Worm (Caenorhabditis elegans) whole organism, L3 larva: ENCODE results near the gene H10E21.4.

Experiments
- R02D3.7 ChIP-seq: fragments of 150-350 bp; optimal IDR thresholded peaks from 2 replicates; lab custom pipeline; 2014; ENCODE audit warnings: missing biosample characterization, missing genetic modification characterization
- ZK546.5 ChIP-seq: sonication (generic microtip); optimal IDR thresholded peaks from 2 replicates; lab custom pipeline; 2017; ENCODE audit warnings: missing biosample characterization, missing genetic modification characterization
- aly-2 ChIP-seq: fragments of 150-350 bp; optimal IDR thresholded peaks from 2 replicates; lab custom pipeline; 2014; ENCODE audit warnings: missing biosample characterization, missing genetic modification characterization
- ceh-28 ChIP-seq: fragments of 150-350 bp; optimal IDR thresholded peaks from 2 replicates; lab custom pipeline; 2014; ENCODE audit warnings: missing biosample characterization, missing genetic modification reagents, missing genetic modification characterization
- ceh-82 ChIP-seq: fragments of 150-350 bp; optimal IDR thresholded peaks from 2 replicates; lab custom pipeline; 2014; ENCODE audit warnings: missing biosample characterization, missing genetic modification characterization
- daf-12 ChIP-seq: fragments of 150-350 bp; optimal IDR thresholded peaks from 2 replicates; lab custom pipeline; 2014; ENCODE audit warnings: missing biosample characterization, missing genetic modification reagents, missing genetic modification characterization
- egl-5 ChIP-seq: fragments of 150-350 bp; optimal IDR thresholded peaks from 2 replicates; lab custom pipeline; 2017; ENCODE audit warnings: missing biosample characterization, missing genetic modification reagents, missing genetic modification characterization, inconsistent platforms
- elt-1 ChIP-seq: fragments of 150-350 bp; optimal IDR thresholded peaks from 2 replicates; lab custom pipeline; 2014; ENCODE audit warnings: missing biosample characterization, missing genetic modification characterization
- elt-2 ChIP-seq: sonication (generic microtip); optimal IDR thresholded peaks from 2 replicates; lab custom pipeline; 2016; ENCODE audit warnings: missing genetic modification reagents, mild to moderate bottlenecking, missing genetic modification characterization, missing compliant biosample characterization
- elt-3 ChIP-seq, 3 experiments: fragments of 150-350 bp in 1 of 3; sonication (generic microtip) in 2 of 3; optimal IDR thresholded peaks; 2 replicates in 2 of 3; 4 replicates in 1 of 3; lab custom pipeline; 2014 to 2017; ENCODE audit warnings: missing biosample characterization in 3 of 3, missing genetic modification characterization in 3 of 3
- eor-1 ChIP-seq, 2 experiments: fragments of 150-350 bp; optimal IDR thresholded peaks; 2 replicates each; lab custom pipeline; 2014 to 2018; ENCODE audit warnings: missing biosample characterization in 2 of 2, missing genetic modification characterization in 2 of 2
- fkh-10 ChIP-seq: sonication (generic microtip); optimal IDR thresholded peaks from 2 replicates; lab custom pipeline; 2017; ENCODE audit warnings: missing biosample characterization, missing genetic modification reagents, missing genetic modification characterization
- fkh-2 ChIP-seq: fragments of 150-350 bp; optimal IDR thresholded peaks from 2 replicates; lab custom pipeline; 2014; ENCODE audit warnings: missing biosample characterization, missing genetic modification reagents, missing genetic modification characterization
- fos-1 ChIP-seq: fragments of 150-350 bp; optimal IDR thresholded peaks from 2 replicates; lab custom pipeline; 2014; ENCODE audit warnings: missing biosample characterization, missing genetic modification characterization
- lin-15B ChIP-seq: fragments of 150-350 bp; optimal IDR thresholded peaks from 2 replicates; lab custom pipeline; 2014; ENCODE audit warnings: missing biosample characterization, missing genetic modification characterization
- lin-39 ChIP-seq: fragments of 150-350 bp; optimal IDR thresholded peaks from 2 replicates; lab custom pipeline; 2018; ENCODE audit warnings: missing biosample characterization, missing genetic modification reagents, missing genetic modification characterization
- mml-1 ChIP-seq: fragments of 150-350 bp; sonication (generic microtip); optimal IDR thresholded peaks from 3 replicates; lab custom pipeline; 2014; ENCODE audit warnings: missing biosample characterization, missing genetic modification characterization
- nfya-1 ChIP-seq: sonication (generic microtip); optimal IDR thresholded peaks from 2 replicates; lab custom pipeline; 2017; ENCODE audit warnings: missing genetic modification characterization, mild to moderate bottlenecking, missing compliant biosample characterization, antibody characterized with exemption, moderate library complexity; ENCODE audit not compliant: insufficient read depth
- nhr-11 ChIP-seq: fragments of 150-350 bp; optimal IDR thresholded peaks from 2 replicates; lab custom pipeline; 2014; ENCODE audit warnings: missing biosample characterization, missing genetic modification characterization
- nhr-12 ChIP-seq: fragments of 150-350 bp; optimal IDR thresholded peaks from 2 replicates; lab custom pipeline; 2014; ENCODE audit warnings: missing biosample characterization, missing genetic modification characterization
- nhr-23 ChIP-seq: fragments of 150-350 bp; optimal IDR thresholded peaks from 2 replicates; lab custom pipeline; 2014; ENCODE audit warnings: missing biosample characterization, missing genetic modification reagents, missing genetic modification characterization
- nhr-25 ChIP-seq: sonication (generic microtip); optimal IDR thresholded peaks from 2 replicates; lab custom pipeline; 2017; ENCODE audit warnings: missing biosample characterization, missing genetic modification characterization
- nhr-28 ChIP-seq: fragments of 150-350 bp; optimal IDR thresholded peaks from 2 replicates; lab custom pipeline; 2014; ENCODE audit warnings: missing biosample characterization, missing genetic modification characterization
- nhr-43 ChIP-seq: sonication (generic microtip); optimal IDR thresholded peaks from 2 replicates; lab custom pipeline; 2016; ENCODE audit warnings: mild to moderate bottlenecking, missing genetic modification characterization, missing compliant biosample characterization; ENCODE audit not compliant: poor library complexity, severe bottlenecking
- nhr-67 ChIP-seq: fragments of 150-350 bp; optimal IDR thresholded peaks from 2 replicates; lab custom pipeline; 2014; ENCODE audit warnings: missing biosample characterization, missing genetic modification characterization
- nhr-76 ChIP-seq: fragments of 150-350 bp; sonication (generic microtip); optimal IDR thresholded peaks from 5 replicates; lab custom pipeline; 2014; ENCODE audit warnings: missing biosample characterization, missing genetic modification characterization
- nhr-77 ChIP-seq: fragments of 150-350 bp; optimal IDR thresholded peaks from 2 replicates; lab custom pipeline; 2014; ENCODE audit warnings: missing biosample characterization, missing genetic modification characterization
- pha-4 ChIP-seq: fragments of 150-350 bp; optimal IDR thresholded peaks from 2 replicates; lab custom pipeline; 2014; ENCODE audit warnings: missing biosample characterization, missing genetic modification reagents, missing genetic modification characterization
- pqm-1 ChIP-seq: fragments of 150-350 bp; optimal IDR thresholded peaks from 2 replicates; lab custom pipeline; 2017; ENCODE audit warnings: missing biosample characterization, missing genetic modification characterization, inconsistent platforms
- zag-1 ChIP-seq: fragments of 150-350 bp; optimal IDR thresholded peaks from 2 replicates; lab custom pipeline; 2014; ENCODE audit warnings: missing biosample characterization, missing genetic modification characterization

The H10E21.4 gene

ce11 chrIII:49064-49463, 29.6 kb upstream of the H10E21.4 start:
- no peak for TF ChIP-seq daf-12 (tag; lab: Kevin White, UChicago)
- TF ChIP-seq egl-5 (tag; lab: Kevin White, UChicago) = no peak
- no peak for TF ChIP-seq eor-1 (tag; optimal IDR thresholded peaks at IDR 0.05; lab: Kevin White, UChicago)
- TF ChIP-seq ceh-28 (tag; lab: Kevin White, UChicago) = no peak

ce11 chrIII:48329-48728, 28.9 kb upstream of the H10E21.4 start:
- TF ChIP-seq nhr-67 = no peak
- TF ChIP-seq nhr-43 = no peak

- no peak for TF ChIP-seq nhr-25
These were observed 23.2 kb upstream of the H10E21.4 start for ce11 chrIII:42725-43124.

- TF ChIP-seq zag-1 (tag; lab: Kevin White, UChicago) (no peak), daf-12 (tag; lab: Kevin White, UChicago) (no peak), nfya-1 (tag; lab: Kevin White, UChicago) (no peak), R02D3.7 (tag; lab: Kevin White, UChicago) (no peak), nhr-12 (no peak), pha-4 (tag; lab: Kevin White, UChicago) (no peak), ceh-82 (tag; lab: Kevin White, UChicago) (no peak), pqm-1 (tag; lab: Kevin White, UChicago) (no peak), elt-1 (tag; lab: Kevin White, UChicago) (no peak), fos-1 (no peak), elt-3 (tag; optimal IDR thresholded peaks at IDR 0.05; lab: Kevin White, UChicago) (no peak), lin-15B (tag; lab: Kevin White, UChicago) (no peak), nhr-77 (tag; lab: Kevin White, UChicago) (no peak), fkh-10 (no peak), elt-2 (tag; lab: Kevin White, UChicago) (no peak), lin-39 (tag; lab: Kevin White, UChicago) (no peak), aly-2 (no peak), nhr-11 (tag; lab: Kevin White, UChicago) (no peak)
These were observed 22.0 kb upstream of the H10E21.4 start for ce11 chrIII:41484-41883.

- TF ChIP-seq fkh-2 (tag; lab: Kevin White, UChicago) (no peak), nhr-23 (tag; lab: Kevin White, UChicago) (peak; percentile 31)
These were observed 21.2 kb upstream of the H10E21.4 start, which contains the start of gene col-88 for ce11 chrIII:40580-41113. Gene col-88 (plus strand): TSS chrIII:41063.

- TF ChIP-seq ZK546.5 (tag; lab: Kevin White, UChicago) (no peak), nhr-23 (tag; lab: Kevin White, UChicago) (peak; percentile 25)
These were observed 20.0 kb upstream of the H10E21.4 start for ce11 chrIII:39516-39915.

- no peak for TF ChIP-seq nhr-28 (tag; lab: Kevin White, UChicago)
- TF ChIP-seq mml-1 (tag; lab: Kevin White, UChicago) = no peak
- TF ChIP-seq, all 47 proteins: peak for 0
These were observed 18.6 kb upstream of the H10E21.4 start, which contains the start of gene clp-10 for ce11 chrIII:38117-38516. Gene clp-10 (minus strand): TSS chrIII:38217.

ce11 chrIII:33257-33656, 13.8 kb upstream of the H10E21.4 start:
- no peak for TF ChIP-seq nhr-76
